Fruit fly (Drosophila melanogaster): ENCODE measurements around the gene Top3beta.

DNA sequence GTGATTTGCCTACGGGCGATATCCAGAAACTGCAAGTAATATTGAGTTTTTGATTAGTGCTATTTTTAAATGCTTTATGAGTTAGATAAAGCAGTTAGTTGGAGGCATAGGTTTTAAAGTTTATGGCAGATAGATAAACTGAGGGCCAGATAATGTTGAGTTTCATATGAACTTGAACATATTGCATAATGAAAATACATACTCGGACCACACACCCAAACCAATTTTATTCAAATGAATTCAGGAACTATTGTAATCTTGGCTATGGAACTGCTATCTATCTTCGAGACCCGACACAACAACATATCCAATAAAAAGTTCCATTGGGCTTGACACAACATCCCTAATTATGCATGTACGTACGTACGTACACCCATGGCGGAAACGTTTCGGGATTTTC, 28.1 kb downstream of the Top3beta start:
- no peak for TF ChIP-seq insv (optimal IDR thresholded peaks at IDR 0.05)
- TF ChIP-seq ttk (optimal IDR thresholded peaks at IDR 0.05) = no peak
- no peak for TF ChIP-seq psq (optimal IDR thresholded peaks at IDR 0.05)

All from Kc167 (cell line).